Fruit fly (Drosophila melanogaster) whole organism, embryonic: ENCODE results near the gene Schip1.

Source experiments
- CG15011 ChIP-seq: fragments of 200-800 bp; sonication (Bioruptor generic); optimal IDR thresholded peaks from 3 replicates; lab custom pipeline; 2018; ENCODE audit warnings: missing biosample characterization, mild to moderate bottlenecking, missing genetic modification characterization
- CG6175 ChIP-seq: fragments of 200-800 bp; sonication (Bioruptor generic); IDR thresholded peaks from 3 replicates; pipeline ENCODE4 v1.3.6; 2022; ENCODE audit warnings: missing biosample characterization, missing genetic modification characterization
- CG9609 ChIP-seq: fragments of 200-800 bp; sonication (Bioruptor generic); optimal IDR thresholded peaks from 3 replicates; lab custom pipeline; 2016; ENCODE audit warnings: missing biosample characterization, missing genetic modification characterization
- D19A ChIP-seq: fragments of 200-800 bp; optimal IDR thresholded peaks from 3 replicates; lab custom pipeline; 2019; ENCODE audit warnings: missing biosample characterization, mild to moderate bottlenecking, missing genetic modification characterization, moderate library complexity
- Dfd ChIP-seq, 2 experiments: fragments of >200 bp; optimal IDR thresholded peaks; 2 replicates each; lab custom pipeline; 2017; ENCODE audit warnings: missing biosample characterization in 2 of 2, missing genetic modification characterization in 2 of 2
- Elba2 ChIP-seq: fragments of 200-800 bp; sonication (Bioruptor generic); optimal IDR thresholded peaks from 3 replicates; lab custom pipeline; 2016; ENCODE audit warnings: missing biosample characterization, missing genetic modification characterization
- Hand ChIP-seq: fragments of 200-800 bp; sonication (Bioruptor generic); optimal IDR thresholded peaks from 2 replicates; lab custom pipeline; 2017; ENCODE audit warnings: mild to moderate bottlenecking, missing biosample characterization, missing genetic modification reagents, missing genetic modification characterization
- MBD-R2 ChIP-seq: fragments of 200-800 bp; sonication (Bioruptor generic); IDR thresholded peaks from 2 replicates; pipeline ENCODE4 v1.3.6; 2022; ENCODE audit warnings: missing biosample characterization, missing genetic modification characterization
- unc-4 ChIP-seq: fragments of 200-800 bp; sonication (Bioruptor generic); IDR thresholded peaks from 2 replicates; pipeline ENCODE4 v1.3.6; 2022; ENCODE audit warnings: missing biosample characterization, missing genetic modification characterization; ENCODE audit not compliant: partially characterized antibody

DNA sequence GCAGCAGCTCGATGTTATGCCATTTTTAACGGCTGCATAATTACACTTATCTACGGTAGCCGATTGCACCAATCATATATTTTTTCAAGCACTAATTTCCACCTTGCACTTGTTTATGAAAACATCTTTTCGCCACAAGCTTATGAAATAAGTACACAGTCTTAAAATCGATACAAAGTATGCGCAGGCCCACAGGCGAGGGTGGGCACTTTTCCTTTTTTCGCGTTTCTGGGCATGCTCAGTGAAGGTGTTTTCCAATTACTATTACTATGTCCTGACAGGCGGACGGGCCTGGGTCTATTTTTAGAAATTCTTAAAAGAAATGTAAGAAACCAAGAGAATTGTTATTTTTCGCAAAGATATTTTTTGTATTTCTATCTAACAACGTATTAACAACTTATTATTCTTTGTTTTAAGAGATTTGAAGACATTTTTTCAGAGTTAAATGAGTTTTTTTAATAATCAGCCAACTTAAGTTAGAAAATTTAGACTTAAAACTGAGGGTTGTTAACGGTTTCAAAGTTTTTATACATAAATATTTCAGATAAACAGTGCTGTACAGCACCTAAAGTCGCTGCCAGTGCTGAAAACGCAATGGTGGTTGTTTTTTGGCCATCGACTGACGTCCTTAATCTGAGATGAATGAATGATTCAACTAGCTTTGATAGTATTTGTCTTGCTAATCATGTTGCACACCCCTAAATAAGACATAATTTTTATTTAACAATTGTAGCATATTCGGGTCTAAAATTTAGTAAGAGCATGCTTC, 20.1 kb downstream of the Schip1 start, which contains the start of gene Cdk5alpha:
- TF ChIP-seq CG15011 (GFP tag; lab: Kevin White, UChicago) (no peak), D19A (tag; lab: Kevin White, UChicago) (no peak), unc-4 (no peak), MBD-R2 (GFP tag; lab: Robert Waterston, UW) (no peak), CG6175 (GFP tag; lab: Robert Waterston, UW) (no peak), CG9609 (GFP tag; lab: Kevin White, UChicago) (no peak), Hand (GFP tag; lab: Kevin White, UChicago) (no peak), Dfd (GFP tag; optimal IDR thresholded peaks at IDR 0.05; lab: Kevin White, UChicago) (no peak), Elba2 (GFP tag; lab: Kevin White, UChicago) (no peak)
